Worm (Caenorhabditis elegans) whole organism, L4/young adult: ENCODE results near the gene H40L08.2.

Source experiments
- W03F9.2 ChIP-seq: fragments of 150-350 bp; optimal IDR thresholded peaks from 2 replicates; lab custom pipeline; 2014; ENCODE audit warnings: missing biosample characterization, missing genetic modification characterization
- dao-5 ChIP-seq: sonication (generic microtip); optimal IDR thresholded peaks from 2 replicates; lab custom pipeline; 2016; ENCODE audit warnings: missing genotype, missing genetic modification characterization, moderate library complexity, missing compliant biosample characterization
- him-1 ChIP-seq: sonication (generic microtip); optimal IDR thresholded peaks from 2 replicates; lab custom pipeline; 2016; ENCODE audit warnings: missing genotype, missing genetic modification reagents, missing genetic modification characterization, missing compliant biosample characterization

ce11 chrX:15053223-15053933 lies 24.2 kb downstream of the H40L08.2 start, which contains the start of gene H03G16.1:
- no peak for TF ChIP-seq him-1 (tag; lab: Kevin White, UChicago)
- TF ChIP-seq W03F9.2 (tag; lab: Kevin White, UChicago): no peak
- TF ChIP-seq dao-5 (tag; lab: Kevin White, UChicago): no peak
